Worm (Caenorhabditis elegans) whole organism, young adult: ENCODE data around the gene tif-1A.

ENCODE experiments used
- C06A6.2 ChIP-seq: fragments of 200-800 bp; sonication (Bioruptor generic); conservative IDR thresholded peaks from 2 replicates; pipeline ENCODE4 v1.3.6; 2022; ENCODE audit warnings: missing genetic modification characterization, missing compliant biosample characterization
- F22D6.2 ChIP-seq: sonication (generic microtip); optimal IDR thresholded peaks from 2 replicates; lab custom pipeline; 2016; ENCODE audit warnings: mild to moderate bottlenecking, missing genetic modification characterization, missing compliant biosample characterization
- F23B12.7 ChIP-seq: sonication (generic microtip); optimal IDR thresholded peaks from 2 replicates; lab custom pipeline; 2017; ENCODE audit warnings: missing genetic modification characterization, mild to moderate bottlenecking, missing compliant biosample characterization, antibody characterized with exemption, moderate library complexity; ENCODE audit not compliant: insufficient read depth
- F33H1.4 ChIP-seq: fragments of 200-800 bp; sonication (Bioruptor generic); IDR thresholded peaks from 2 replicates; pipeline ENCODE4 v1.3.6; 2022; ENCODE audit warnings: missing genetic modification reagents, missing genetic modification characterization, missing compliant biosample characterization
- F52B5.7 ChIP-seq: sonication (generic microtip); optimal IDR thresholded peaks from 2 replicates; lab custom pipeline; 2016; ENCODE audit warnings: mild to moderate bottlenecking, missing genetic modification characterization, missing compliant biosample characterization
- F57A8.1 ChIP-seq: fragments of 200-800 bp; sonication (Bioruptor generic); optimal IDR thresholded peaks from 2 replicates; lab custom pipeline; 2018; ENCODE audit warnings: mild to moderate bottlenecking, missing genetic modification characterization, moderate library complexity, missing compliant biosample characterization
- T07F8.4 ChIP-seq: sonication (generic microtip); optimal IDR thresholded peaks from 2 replicates; lab custom pipeline; 2016; ENCODE audit warnings: mild to moderate bottlenecking, missing genetic modification characterization, moderate library complexity, missing compliant biosample characterization
- T26A5.8 ChIP-seq: sonication (generic microtip); optimal IDR thresholded peaks from 2 replicates; lab custom pipeline; 2016; ENCODE audit warnings: missing genetic modification characterization, missing compliant biosample characterization
- Y53G8AR.9 ChIP-seq: fragments of 200-800 bp; sonication (Bioruptor generic); conservative IDR thresholded peaks from 2 replicates; pipeline ENCODE4 v1.3.6; 2022; ENCODE audit warnings: missing genetic modification reagents, missing genetic modification characterization, missing compliant biosample characterization
- Y79H2A.3 ChIP-seq: fragments of 200-800 bp; sonication (Bioruptor generic); conservative IDR thresholded peaks from 2 replicates; pipeline ENCODE4 v1.3.6; 2022; ENCODE audit warnings: missing genetic modification reagents, missing genetic modification characterization, missing compliant biosample characterization
- Y95B8A.8 ChIP-seq: fragments of 200-800 bp; sonication (Bioruptor generic); IDR thresholded peaks from 2 replicates; pipeline ENCODE4 v1.3.6; 2022; ENCODE audit warnings: missing genetic modification reagents, missing genetic modification characterization, missing compliant biosample characterization
- akir-1 ChIP-seq: fragments of 200-800 bp; sonication (Bioruptor generic); optimal IDR thresholded peaks from 2 replicates; lab custom pipeline; 2018; ENCODE audit warnings: mild to moderate bottlenecking, missing genetic modification characterization, moderate library complexity, missing compliant biosample characterization
- ama-1 ChIP-seq, 3 experiments: fragments of 150-350 bp in 1 of 3; sonication (generic microtip) in 2 of 3; optimal IDR thresholded peaks; 2 replicates each; lab custom pipeline; 2014 to 2018; ENCODE audit warnings: missing biosample characterization in 2 of 3, missing genetic modification characterization in 2 of 3, missing genetic modification reagents in 2 of 3
- aptf-2 ChIP-seq: fragments of 200-800 bp; sonication (Bioruptor generic); conservative IDR thresholded peaks from 2 replicates; pipeline ENCODE4 v1.3.6; 2022; ENCODE audit warnings: missing genetic modification reagents, missing genetic modification characterization, missing compliant biosample characterization
- cebp-2 ChIP-seq: fragments of 200-800 bp; sonication (Bioruptor generic); IDR thresholded peaks from 2 replicates; pipeline ENCODE4 v1.3.6; 2022; ENCODE audit warnings: missing genetic modification characterization, missing compliant biosample characterization
- ceh-79 ChIP-seq: sonication (generic microtip); optimal IDR thresholded peaks from 2 replicates; lab custom pipeline; 2017; ENCODE audit warnings: mild to moderate bottlenecking, missing genetic modification characterization, missing compliant biosample characterization
- dox-1 ChIP-seq: fragments of 200-800 bp; sonication (Bioruptor generic); IDR thresholded peaks from 2 replicates; pipeline ENCODE4 v1.3.6; 2022; ENCODE audit warnings: missing genetic modification reagents, missing genetic modification characterization, missing compliant biosample characterization
- dpl-1 ChIP-seq: fragments of 150-350 bp; optimal IDR thresholded peaks from 2 replicates; lab custom pipeline; 2014; ENCODE audit warnings: missing biosample characterization, missing genetic modification reagents, missing genetic modification characterization
- efl-1 ChIP-seq: fragments of 150-350 bp; optimal IDR thresholded peaks from 2 replicates; lab custom pipeline; 2014; ENCODE audit warnings: missing biosample characterization, missing genetic modification reagents, missing genetic modification characterization
- egl-18 ChIP-seq: fragments of 200-800 bp; sonication (Bioruptor generic); IDR thresholded peaks from 2 replicates; pipeline ENCODE4 v1.3.6; 2022; ENCODE audit warnings: missing genetic modification reagents, missing genetic modification characterization, missing compliant biosample characterization
- egrh-3 ChIP-seq: fragments of 200-800 bp; sonication (Bioruptor generic); IDR thresholded peaks from 2 replicates; pipeline ENCODE4 v1.3.6; 2022; ENCODE audit warnings: missing genetic modification reagents, missing genetic modification characterization, missing compliant biosample characterization
- hlh-26 ChIP-seq: fragments of 200-800 bp; sonication (Bioruptor generic); conservative IDR thresholded peaks from 2 replicates; pipeline ENCODE4 v1.3.6; 2022; ENCODE audit warnings: missing genetic modification reagents, missing genetic modification characterization, missing compliant biosample characterization
- hmg-1.2 ChIP-seq: fragments of 200-800 bp; sonication (Bioruptor generic); IDR thresholded peaks from 2 replicates; pipeline ENCODE4 v1.3.6; 2022; ENCODE audit warnings: missing genetic modification reagents, missing genetic modification characterization, missing compliant biosample characterization
- hmg-20 ChIP-seq: fragments of 200-800 bp; sonication (Bioruptor generic); IDR thresholded peaks from 2 replicates; pipeline ENCODE4 v1.3.6; 2022; ENCODE audit warnings: missing genetic modification reagents, missing genetic modification characterization, missing compliant biosample characterization
- let-607 ChIP-seq, 2 experiments: fragments of 200-800 bp in 1 of 2; sonication (Bioruptor generic) in 1 of 2; sonication (generic microtip) in 1 of 2; optimal IDR thresholded peaks; 2 replicates each; lab custom pipeline; 2016 to 2018; ENCODE audit warnings: mild to moderate bottlenecking in 2 of 2, missing compliant biosample characterization in 2 of 2, missing genetic modification characterization in 2 of 2, moderate library complexity in 2 of 2, missing genotype in 1 of 2
- madf-8 ChIP-seq: fragments of 200-800 bp; sonication (Bioruptor generic); conservative IDR thresholded peaks from 2 replicates; pipeline ENCODE4 v1.3.6; 2022; ENCODE audit warnings: missing genetic modification reagents, missing genetic modification characterization, missing compliant biosample characterization
- nfya-2 ChIP-seq: fragments of 200-800 bp; sonication (Bioruptor generic); IDR thresholded peaks from 2 replicates; pipeline ENCODE4 v1.3.6; 2022; ENCODE audit warnings: missing genetic modification reagents, missing genetic modification characterization, missing compliant biosample characterization
- nhr-27 ChIP-seq: fragments of 200-800 bp; sonication (Bioruptor generic); optimal IDR thresholded peaks from 2 replicates; lab custom pipeline; 2018; ENCODE audit warnings: mild to moderate bottlenecking, missing genetic modification characterization, moderate library complexity, missing compliant biosample characterization
- nhr-80 ChIP-seq: sonication (generic microtip); optimal IDR thresholded peaks from 2 replicates; lab custom pipeline; 2016; ENCODE audit warnings: missing genetic modification characterization, missing compliant biosample characterization
- pbrm-1 ChIP-seq: fragments of 200-800 bp; sonication (Bioruptor generic); IDR thresholded peaks from 2 replicates; pipeline ENCODE4 v1.3.6; 2022; ENCODE audit warnings: missing genetic modification reagents, missing genetic modification characterization, missing compliant biosample characterization
- rec-8 ChIP-seq, 2 experiments: sonication (generic microtip); optimal IDR thresholded peaks; 2 replicates each; lab custom pipeline; 2016; ENCODE audit warnings: mild to moderate bottlenecking in 2 of 2, missing genetic modification characterization in 2 of 2, missing genetic modification reagents in 2 of 2, missing genotype in 2 of 2, missing biosample characterization in 1 of 2, missing compliant biosample characterization in 1 of 2, moderate library complexity in 1 of 2
- repo-1 ChIP-seq: sonication (generic microtip); optimal IDR thresholded peaks from 2 replicates; lab custom pipeline; 2017; ENCODE audit warnings: mild to moderate bottlenecking, missing genetic modification characterization, missing compliant biosample characterization
- sptf-2 ChIP-seq: fragments of 200-800 bp; sonication (Bioruptor generic); optimal IDR thresholded peaks from 2 replicates; lab custom pipeline; 2018; ENCODE audit warnings: mild to moderate bottlenecking, missing genetic modification characterization, missing compliant biosample characterization
- zfh-2 ChIP-seq: fragments of 200-800 bp; sonication (Bioruptor generic); conservative IDR thresholded peaks from 2 replicates; pipeline ENCODE4 v1.3.6; 2022; ENCODE audit warnings: missing genetic modification reagents, missing genetic modification characterization, missing compliant biosample characterization
- ztf-26 ChIP-seq: sonication (generic microtip); optimal IDR thresholded peaks from 2 replicates; lab custom pipeline; 2017; ENCODE audit warnings: missing genetic modification characterization, missing compliant biosample characterization

tif-1A gene

DNA sequence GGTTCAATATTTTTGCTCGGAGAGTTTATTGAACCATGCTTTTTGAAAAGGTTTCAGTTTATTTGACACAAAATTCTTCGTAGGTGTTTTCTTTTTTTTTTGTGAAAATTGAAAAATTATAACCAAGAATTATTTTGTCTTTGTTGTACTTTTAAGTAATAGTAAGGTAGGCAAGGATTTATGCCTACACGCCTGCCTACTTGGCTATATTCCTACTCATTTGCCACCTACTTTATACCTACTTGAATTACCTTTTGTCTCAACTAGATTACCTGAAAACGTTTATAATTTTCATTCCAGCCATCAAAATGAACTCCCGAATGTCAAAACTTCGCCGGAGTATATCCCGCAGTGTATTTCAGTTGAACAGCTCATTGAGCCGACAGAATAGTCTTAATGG, 8.1 kb upstream of the tif-1A start, which contains the start of gene C36E8.4:
C36E8.4 (plus strand) TSS at position 301 of the 400 bp plus-strand sequence.
- TF ChIP-seq akir-1 (GFP tag; lab: Kevin White, UChicago): no peak
- TF ChIP-seq cebp-2 (GFP tag; lab: Robert Waterston, UW): no peak
- TF ChIP-seq nhr-27 (tag; lab: Kevin White, UChicago): no peak
- TF ChIP-seq rec-8 (tag; optimal IDR thresholded peaks at IDR 0.05; lab: Kevin White, UChicago): no peak
- TF ChIP-seq Y79H2A.3 (GFP tag; lab: Robert Waterston, UW): no peak
- TF ChIP-seq F52B5.7: no peak
- no peak for TF ChIP-seq ztf-26 (tag; lab: Kevin White, UChicago)
- TF ChIP-seq T07F8.4 (tag; lab: Kevin White, UChicago): no peak
- TF ChIP-seq egl-18 (GFP tag; lab: Robert Waterston, UW): no peak
- no peak for TF ChIP-seq F23B12.7 (tag; lab: Kevin White, UChicago)
- no peak for TF ChIP-seq ceh-79 (tag; lab: Kevin White, UChicago)
- no peak for TF ChIP-seq Y95B8A.8 (GFP tag; lab: Robert Waterston, UW)
- TF ChIP-seq nfya-2: no peak
- no peak for TF ChIP-seq pbrm-1 (GFP tag; lab: Robert Waterston, UW)
- TF ChIP-seq efl-1 (GFP tag; lab: Kevin White, UChicago): no peak

DNA sequence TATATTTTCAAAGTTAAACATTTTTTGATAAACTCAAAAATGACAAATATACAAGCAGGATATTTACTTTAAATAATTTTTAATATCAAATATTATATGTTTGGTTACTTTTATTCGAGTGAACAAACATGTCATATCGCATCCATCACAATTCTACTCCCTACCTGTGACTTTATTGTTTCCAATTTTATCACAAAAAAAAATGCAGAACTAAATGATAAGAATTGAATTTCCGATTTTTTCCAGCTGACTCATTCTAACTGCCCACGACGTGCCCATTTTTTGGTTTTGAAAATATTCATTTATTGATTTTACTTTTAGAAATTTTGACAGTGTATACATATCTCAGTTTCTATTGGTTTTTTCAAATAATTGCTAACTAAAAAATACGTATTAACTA, 7.1 kb upstream of the tif-1A start:
- peak; percentile 52 for TF ChIP-seq nhr-80 (tag; lab: Kevin White, UChicago)
- no peak for TF ChIP-seq Y95B8A.8 (GFP tag; lab: Robert Waterston, UW)
- TF ChIP-seq, all 124 proteins: peak for 1

DNA sequence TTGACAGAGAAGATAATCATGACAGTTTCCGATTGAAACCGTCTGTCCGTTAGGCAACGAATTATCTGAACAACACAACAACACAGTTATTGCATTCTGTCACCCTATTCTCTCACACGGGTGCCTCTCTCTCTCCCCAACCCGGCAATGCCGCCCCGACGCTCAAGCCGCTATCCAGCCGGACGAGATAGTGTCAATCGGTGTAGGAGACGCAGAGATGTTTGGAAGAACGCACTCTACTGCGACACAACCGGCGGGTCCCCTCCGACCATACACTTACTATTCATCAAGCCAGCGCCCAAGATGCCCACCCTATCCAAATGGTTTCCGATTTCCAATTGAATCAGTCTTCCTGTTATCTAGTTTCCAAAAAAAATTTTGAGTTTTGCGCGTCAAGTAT, 6.3 kb upstream of the tif-1A start:
- peak; percentile 67; the same call in 1 of the 2 replicates for TF ChIP-seq hmg-1.2
- peak; percentile 76 for TF ChIP-seq zfh-2 (GFP tag; lab: Robert Waterston, UW)
- no peak for TF ChIP-seq madf-8
- TF ChIP-seq dox-1: 0 out of 2 replicates have a peak, but pooled peaks have one; percentile 51

DNA sequence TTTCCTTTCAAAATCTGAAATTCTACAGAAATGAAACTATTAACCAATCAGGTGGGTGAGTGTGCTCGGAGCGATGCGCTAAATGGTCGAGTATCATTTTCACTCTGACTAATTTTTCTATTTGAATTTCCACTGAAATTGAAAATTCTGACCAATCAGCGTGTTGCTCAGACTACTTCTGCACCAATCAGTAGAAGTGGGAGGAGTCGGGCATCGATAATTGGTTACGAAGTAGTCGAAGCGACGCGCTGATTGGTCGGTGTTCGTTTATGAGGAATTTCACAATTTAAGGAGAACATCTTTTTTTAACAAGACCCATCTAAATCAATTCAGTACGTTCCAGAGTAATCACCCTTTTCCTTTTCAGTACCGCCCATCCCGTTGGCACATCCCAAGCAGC, 5.3 kb upstream of the tif-1A start:
- no peak for TF ChIP-seq nhr-27 (tag; lab: Kevin White, UChicago)
- TF ChIP-seq sptf-2: no peak
- TF ChIP-seq let-607 (tag; optimal IDR thresholded peaks at IDR 0.05; lab: Kevin White, UChicago): no peak
- TF ChIP-seq hlh-26 (GFP tag; lab: Robert Waterston, UW): no peak
- TF ChIP-seq egrh-3 (GFP tag; lab: Robert Waterston, UW): no peak
- TF ChIP-seq repo-1 (tag; lab: Kevin White, UChicago): no peak
- no peak for TF ChIP-seq aptf-2

DNA sequence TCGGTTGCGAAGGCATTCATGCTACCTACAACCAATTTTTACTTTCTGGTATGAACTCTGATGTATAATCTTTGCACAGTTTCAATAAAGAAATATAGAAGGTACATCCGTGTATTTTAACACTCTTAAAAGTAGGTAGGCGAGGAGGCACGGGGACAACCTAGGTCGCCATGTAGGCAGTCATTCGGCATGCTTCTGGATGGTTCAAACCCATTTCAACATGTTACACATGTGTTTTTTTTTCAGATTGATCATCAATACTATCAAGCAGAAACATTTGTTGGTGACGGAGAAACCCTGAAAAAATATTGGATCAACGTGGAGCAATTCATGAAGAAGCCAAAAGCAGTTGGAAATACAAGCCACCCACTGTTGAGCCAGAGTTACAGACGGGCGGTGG, 3.1 kb upstream of the tif-1A start:
- no peak for TF ChIP-seq F57A8.1 (GFP tag; lab: Kevin White, UChicago)
- TF ChIP-seq egl-18 (GFP tag; lab: Robert Waterston, UW): no peak
- peak; percentile 16 for TF ChIP-seq ama-1 (optimal IDR thresholded peaks at IDR 0.05; lab: Kevin White, UChicago)
- no peak for TF ChIP-seq ama-1 (GFP tag; optimal IDR thresholded peaks at IDR 0.05; lab: Kevin White, UChicago)
- TF ChIP-seq dpl-1 (GFP tag; lab: Kevin White, UChicago): no peak
- TF ChIP-seq F33H1.4: no peak
- TF ChIP-seq hmg-20: no peak
- 0 out of 2 replicates have a peak, but pooled peaks have one; percentile 53 for TF ChIP-seq Y53G8AR.9 (GFP tag; lab: Robert Waterston, UW)
- TF ChIP-seq F22D6.2: no peak
- no peak for TF ChIP-seq T26A5.8 (tag; lab: Kevin White, UChicago)
- TF ChIP-seq C06A6.2 (GFP tag; lab: Robert Waterston, UW): no peak
- no peak for TF ChIP-seq F23B12.7 (tag; lab: Kevin White, UChicago)
- no peak for TF ChIP-seq akir-1 (GFP tag; lab: Kevin White, UChicago)
